Worm (Caenorhabditis elegans): ENCODE measurements around the gene F54B11.9.

DNA sequence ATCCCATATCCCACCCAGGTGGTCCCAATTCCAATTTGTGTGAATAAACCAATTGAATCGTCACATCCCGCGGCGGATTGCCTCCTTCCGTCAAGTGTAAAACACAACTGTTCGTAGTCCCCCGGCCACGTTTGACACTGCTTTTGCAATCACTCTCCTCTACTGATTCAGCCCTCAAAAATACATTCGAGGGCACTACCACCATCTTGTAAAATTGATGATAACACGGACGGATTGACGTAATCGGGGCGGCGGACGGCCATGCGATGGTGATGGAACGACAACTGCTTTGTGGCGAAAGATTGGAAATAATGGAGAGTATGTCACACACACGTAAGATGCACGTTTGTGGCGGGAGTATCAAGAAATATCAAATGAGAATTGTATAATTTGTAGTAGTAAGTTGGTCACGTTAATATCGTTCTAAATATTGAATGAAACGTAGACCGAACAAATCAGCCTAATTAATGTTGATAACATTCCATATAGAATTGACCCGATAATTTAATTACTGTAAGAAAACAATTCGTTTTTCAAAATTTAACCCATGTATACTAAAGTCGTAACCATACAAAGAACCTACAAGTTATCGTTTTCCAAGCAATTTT is 33.1 kb downstream of the F54B11.9 start:
- TF ChIP-seq scrt-1 (GFP tag; IDR thresholded peaks at IDR 0.05) = no peak
- TF ChIP-seq F13C5.2 (tag; optimal IDR thresholded peaks at IDR 0.05) = no peak
- TF ChIP-seq aly-1 (tag; optimal IDR thresholded peaks at IDR 0.05) = no peak
- TF ChIP-seq ama-1 (optimal IDR thresholded peaks at IDR 0.05) = no peak
- no peak for TF ChIP-seq pes-1 (GFP tag; IDR thresholded peaks at IDR 0.05)
- TF ChIP-seq tbx-37 (GFP tag; conservative IDR thresholded peaks at IDR 0.05) = no peak
- TF ChIP-seq ceh-13 (GFP tag; optimal IDR thresholded peaks at IDR 0.05) = no peak
- TF ChIP-seq hnd-1 (tag; optimal IDR thresholded peaks at IDR 0.05) = no peak
- TF ChIP-seq hmbx-1 (tag; optimal IDR thresholded peaks at IDR 0.05) = no peak
- no peak for TF ChIP-seq flt-1 (GFP tag; IDR thresholded peaks at IDR 0.05)
- no peak for TF ChIP-seq B0310.2 (tag; optimal IDR thresholded peaks at IDR 0.05)
- no peak for TF ChIP-seq tbx-11 (GFP tag; IDR thresholded peaks at IDR 0.05)
- TF ChIP-seq ceh-36 (tag; optimal IDR thresholded peaks at IDR 0.05) = no peak
- no peak for TF ChIP-seq hmg-4 (GFP tag; optimal IDR thresholded peaks at IDR 0.05)
